Worm (Caenorhabditis elegans): Measurements from ENCODE around the gene ran-2.

Gene ran-2

ce11 chrIII:7978289-7978688 lies 45.0 kb downstream of the ran-2 start:
- TF ChIP-seq W03F9.2 (tag; optimal IDR thresholded peaks at IDR 0.05) (no peak), him-1 (tag; optimal IDR thresholded peaks at IDR 0.05) (no peak)

- no peak for TF ChIP-seq W03F9.2 (tag; optimal IDR thresholded peaks at IDR 0.05)
- no peak for TF ChIP-seq dao-5 (tag; optimal IDR thresholded peaks at IDR 0.05)
- no peak for TF ChIP-seq him-1 (tag; optimal IDR thresholded peaks at IDR 0.05)
Measured at ce11 chrIII:7978723-7979122, 45.4 kb downstream of the ran-2 start.

- no peak for TF ChIP-seq him-1 (tag; optimal IDR thresholded peaks at IDR 0.05)
- no peak for TF ChIP-seq W03F9.2 (tag; optimal IDR thresholded peaks at IDR 0.05)
- no peak for TF ChIP-seq dao-5 (tag; optimal IDR thresholded peaks at IDR 0.05)
Measured at ce11 chrIII:7979659-7980058, 46.3 kb downstream of the ran-2 start, which contains the start of gene clp-1. Gene clp-1 (plus strand): TSS chrIII:7979959.

ce11 chrIII:7981233-7981632 lies 47.9 kb downstream of the ran-2 start:
- TF ChIP-seq W03F9.2 (tag; optimal IDR thresholded peaks at IDR 0.05): no peak
- TF ChIP-seq him-1 (tag; optimal IDR thresholded peaks at IDR 0.05): no peak
- TF ChIP-seq dao-5 (tag; optimal IDR thresholded peaks at IDR 0.05): no peak

- TF ChIP-seq him-1 (tag; optimal IDR thresholded peaks at IDR 0.05) (no peak), W03F9.2 (tag; optimal IDR thresholded peaks at IDR 0.05) (no peak), dao-5 (tag; optimal IDR thresholded peaks at IDR 0.05) (no peak)
Measured at ce11 chrIII:7981938-7982337, 48.6 kb downstream of the ran-2 start.

ce11 chrIII:7986585-7987171 lies 53.3 kb downstream of the ran-2 start, which contains the start of gene hrpk-2:
Gene hrpk-2 (plus strand): TSS chrIII:7987121.
- no peak for TF ChIP-seq dao-5 (tag; optimal IDR thresholded peaks at IDR 0.05)
- TF ChIP-seq W03F9.2 (tag; optimal IDR thresholded peaks at IDR 0.05): peak; percentile 20
